Fruit fly (Drosophila melanogaster): ENCODE results near the gene Vha100-1.

Vha100-1 gene

dm6 chr3R:29088938-29089661 is 41.9 kb upstream of the Vha100-1 start (continued):
- peak; percentile 56 for TF ChIP-seq CG10631 (GFP tag; optimal IDR thresholded peaks at IDR 0.05)
- peak; percentile 16 for TF ChIP-seq CG8319 (GFP tag; optimal IDR thresholded peaks at IDR 0.05)
- peak; percentile 65 for TF ChIP-seq topi (GFP tag; optimal IDR thresholded peaks at IDR 0.05)
- TF ChIP-seq CG8632 (GFP tag; optimal IDR thresholded peaks at IDR 0.05): peak; percentile 43
- TF ChIP-seq CG9139 (GFP tag; optimal IDR thresholded peaks at IDR 0.05): no peak
- peak; percentile 9; the same call in 1 of the 2 replicates for TF ChIP-seq CG11294 (GFP tag; IDR thresholded peaks at IDR 0.05)
- TF ChIP-seq Gug (GFP tag; IDR thresholded peaks at IDR 0.05): no peak; the same call in 1 of the 2 replicates
- TF ChIP-seq CG8119 (GFP tag; IDR thresholded peaks at IDR 0.05): peak; percentile 29; the same call in 2 of the 3 replicates
- TF ChIP-seq CG7368 (GFP tag; optimal IDR thresholded peaks at IDR 0.05): peak; percentile 45
- peak; percentile 29 for TF ChIP-seq vri (GFP tag; optimal IDR thresholded peaks at IDR 0.05)
- TF ChIP-seq salr (GFP tag; optimal IDR thresholded peaks at IDR 0.05): peak in 1 of 2 experiments; percentile 46
- TF ChIP-seq Ets21C (GFP tag; optimal IDR thresholded peaks at IDR 0.05): peak; percentile 32
- TF ChIP-seq svp (GFP tag): peak; percentile 89
- no peak for TF ChIP-seq Hr38 (GFP tag; optimal IDR thresholded peaks at IDR 0.05)
- TF ChIP-seq CG11902 (GFP tag; optimal IDR thresholded peaks at IDR 0.05): peak; percentile 20
- peak; percentile 52 for TF ChIP-seq Eip75B (GFP tag; optimal IDR thresholded peaks at IDR 0.05)
- peak; percentile 89 for TF ChIP-seq Eip78C (GFP tag)
- peak; percentile 65 for TF ChIP-seq Sox102F (GFP tag; optimal IDR thresholded peaks at IDR 0.05)
- peak; percentile 58 for TF ChIP-seq CG34406 (GFP tag; optimal IDR thresholded peaks at IDR 0.05)
- TF ChIP-seq eg (GFP tag; IDR thresholded peaks at IDR 0.05): peak; percentile 57; the same call in 2 of the 3 replicates
- TF ChIP-seq Blimp-1 (GFP tag; optimal IDR thresholded peaks at IDR 0.05): no peak
- TF ChIP-seq CG6854 (GFP tag; optimal IDR thresholded peaks at IDR 0.05): no peak
- TF ChIP-seq CG6808 (GFP tag; optimal IDR thresholded peaks at IDR 0.05): peak; percentile 4
- no peak for TF ChIP-seq CG4318 (GFP tag; optimal IDR thresholded peaks at IDR 0.05)
- TF ChIP-seq net (GFP tag; optimal IDR thresholded peaks at IDR 0.05): peak; percentile 41
- TF ChIP-seq dsx (GFP tag; optimal IDR thresholded peaks at IDR 0.05; ENCODE audit: poor library complexity, severe bottlenecking): peak; percentile 12

- TF ChIP-seq CG11294 (GFP tag; IDR thresholded peaks at IDR 0.05) (no peak), achi (GFP tag; optimal IDR thresholded peaks at IDR 0.05) (peak; percentile 2), ss (GFP tag; optimal IDR thresholded peaks at IDR 0.05) (no peak), CG3919 (GFP tag; optimal IDR thresholded peaks at IDR 0.05) (peak; percentile 12), eg (GFP tag; IDR thresholded peaks at IDR 0.05) (peak; percentile 26; the same call in 1 of the 3 replicates), Gug (GFP tag; IDR thresholded peaks at IDR 0.05) (0 out of 2 replicates have a peak, but pooled peaks have one; percentile 12), CG6163 (GFP tag; IDR thresholded peaks at IDR 0.05) (0 out of 3 replicates have a peak, but pooled peaks have one; percentile 34)
These were observed 41.4 kb upstream of the Vha100-1 start for dm6 chr3R:29089662-29090007.

dm6 chr3R:29091609-29092008 is 39.4 kb upstream of the Vha100-1 start:
- TF ChIP-seq eg (GFP tag; IDR thresholded peaks at IDR 0.05) (no peak), Hr39 (GFP tag; optimal IDR thresholded peaks at IDR 0.05) (peak; percentile 31), CG10631 (GFP tag; optimal IDR thresholded peaks at IDR 0.05) (peak; percentile 69), CG11294 (GFP tag; IDR thresholded peaks at IDR 0.05) (no peak), CG4318 (GFP tag; optimal IDR thresholded peaks at IDR 0.05) (peak; percentile 3), lz (GFP tag; optimal IDR thresholded peaks at IDR 0.05) (peak; percentile 32), CG11902 (GFP tag; optimal IDR thresholded peaks at IDR 0.05) (no peak), fd85E (GFP tag; optimal IDR thresholded peaks at IDR 0.05) (no peak), Eip78C (GFP tag) (peak; percentile 81), CG32006 (GFP tag; optimal IDR thresholded peaks at IDR 0.05) (peak; percentile 41), topi (GFP tag; optimal IDR thresholded peaks at IDR 0.05) (peak; percentile 33), dsx (GFP tag; optimal IDR thresholded peaks at IDR 0.05; ENCODE audit: poor library complexity, severe bottlenecking) (peak; percentile 49), CG6854 (GFP tag; optimal IDR thresholded peaks at IDR 0.05) (no peak), acj6 (GFP tag; optimal IDR thresholded peaks at IDR 0.05) (peak; percentile 41), vri (GFP tag; optimal IDR thresholded peaks at IDR 0.05) (no peak), Ets96B (tag; optimal IDR thresholded peaks at IDR 0.05) (peak; percentile 73), CG8119 (GFP tag; IDR thresholded peaks at IDR 0.05) (peak; percentile 31; the same call in 1 of the 3 replicates), CG6808 (GFP tag; optimal IDR thresholded peaks at IDR 0.05) (peak; percentile 60), dac (GFP tag; optimal IDR thresholded peaks at IDR 0.05) (no peak), Smox (GFP tag; optimal IDR thresholded peaks at IDR 0.05) (peak; percentile 2), pdm3 (GFP tag; optimal IDR thresholded peaks at IDR 0.05) (peak; percentile 52), Ets21C (GFP tag; optimal IDR thresholded peaks at IDR 0.05) (peak; percentile 5), Eip93F (GFP tag; optimal IDR thresholded peaks at IDR 0.05) (no peak), OdsH (GFP tag; optimal IDR thresholded peaks at IDR 0.05) (peak; percentile 38), Hr38 (GFP tag; optimal IDR thresholded peaks at IDR 0.05) (no peak), Gug (GFP tag; IDR thresholded peaks at IDR 0.05) (no peak), fkh (GFP tag; optimal IDR thresholded peaks at IDR 0.05) (no peak), CG7368 (GFP tag; optimal IDR thresholded peaks at IDR 0.05) (peak; percentile 30), CG3919 (GFP tag; optimal IDR thresholded peaks at IDR 0.05) (peak; percentile 54), CG1621 (tag; optimal IDR thresholded peaks at IDR 0.05) (peak; percentile 31), cyc (GFP tag; optimal IDR thresholded peaks at IDR 0.05) (peak; percentile 21), achi (GFP tag; optimal IDR thresholded peaks at IDR 0.05) (peak; percentile 59)

Measured in whole organism, prepupa.